Worm (Caenorhabditis elegans): Measurements from ENCODE around the gene ttbk-8.2.
A peak's percentile ranks its signal among the peaks of the same experiment; 100 is the strongest.

DNA sequence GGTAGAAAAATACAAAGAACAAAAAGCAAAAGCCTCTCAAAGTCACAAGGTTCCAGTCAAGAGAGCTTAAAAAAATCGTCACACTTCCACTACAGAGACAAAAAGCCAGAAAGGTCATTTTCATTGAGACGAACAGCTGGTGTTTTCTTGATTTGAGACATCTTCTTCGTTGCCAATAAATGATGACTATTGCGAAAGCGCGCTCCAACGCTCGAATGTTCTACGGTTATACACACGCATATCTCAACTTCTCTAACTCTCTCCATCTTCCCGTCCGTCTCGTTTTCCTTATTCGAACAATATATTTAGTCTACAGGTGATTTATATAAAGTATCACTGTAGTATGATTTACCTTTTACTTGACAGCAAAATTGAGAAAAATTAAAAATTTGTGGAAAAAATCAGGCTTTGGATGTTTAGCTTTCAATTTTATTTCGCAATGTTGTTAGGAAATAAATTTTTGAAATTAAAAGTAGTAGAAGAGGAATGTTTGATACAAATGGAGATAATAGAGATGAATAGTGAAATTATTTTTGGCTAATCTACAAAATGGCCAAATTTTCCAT, 33.7 kb downstream of the ttbk-8.2 start:
- TF ChIP-seq him-1 (tag; optimal IDR thresholded peaks at IDR 0.05) (no peak), dao-5 (tag; optimal IDR thresholded peaks at IDR 0.05) (no peak), W03F9.2 (tag; optimal IDR thresholded peaks at IDR 0.05) (peak; percentile 32)

Data from whole organism, L4/young adult.